Fruit fly (Drosophila melanogaster) whole organism, adult: ENCODE data around the gene Sfp35C.
A peak's percentile ranks its signal among the peaks of the same experiment; 100 is the strongest.

Source experiments
- CG11617 ChIP-seq: fragments of 200-800 bp; sonication (Bioruptor generic); optimal IDR thresholded peaks from 2 replicates; lab custom pipeline; 2017; ENCODE audit warnings: mild to moderate bottlenecking, missing biosample characterization, missing genetic modification reagents, missing genetic modification characterization
- CG12768 ChIP-seq: fragments of 200-800 bp; sonication (Bioruptor generic); optimal IDR thresholded peaks from 2 replicates; lab custom pipeline; 2017; ENCODE audit warnings: missing biosample characterization, missing genetic modification characterization, mild to moderate bottlenecking, moderate library complexity, missing genetic modification reagents
- CG14711 ChIP-seq: fragments of 200-800 bp; sonication (Bioruptor generic); optimal IDR thresholded peaks from 2 replicates; lab custom pipeline; 2018; ENCODE audit warnings: missing biosample characterization, mild to moderate bottlenecking, missing genetic modification characterization, moderate library complexity
- CG1620 ChIP-seq: fragments of 200-800 bp; sonication (Bioruptor generic); optimal IDR thresholded peaks from 2 replicates; lab custom pipeline; 2016; ENCODE audit warnings: missing biosample characterization, missing genetic modification characterization
- CG33017 ChIP-seq: fragments of 200-800 bp; sonication (Bioruptor generic); optimal IDR thresholded peaks from 2 replicates; lab custom pipeline; 2018; ENCODE audit warnings: missing biosample characterization, mild to moderate bottlenecking, missing genetic modification characterization, moderate library complexity
- CG5204 ChIP-seq: fragments of 200-800 bp; sonication (Bioruptor generic); optimal IDR thresholded peaks from 2 replicates; lab custom pipeline; 2016; ENCODE audit warnings: missing biosample characterization, missing genetic modification characterization
- CG7045 ChIP-seq: fragments of 200-800 bp; sonication (Bioruptor generic); optimal IDR thresholded peaks from 2 replicates; lab custom pipeline; 2017; ENCODE audit warnings: missing biosample characterization, mild to moderate bottlenecking, missing genetic modification characterization
- CG7101 ChIP-seq: fragments of 200-800 bp; sonication (Bioruptor generic); optimal IDR thresholded peaks from 2 replicates; lab custom pipeline; 2018; ENCODE audit warnings: missing biosample characterization, mild to moderate bottlenecking, missing genetic modification characterization, moderate library complexity
- Clk ChIP-seq: fragments of 200-800 bp; sonication (Bioruptor generic); optimal IDR thresholded peaks from 2 replicates; lab custom pipeline; 2017; ENCODE audit warnings: missing biosample characterization, missing genetic modification characterization
- Crg-1 ChIP-seq: fragments of 200-800 bp; sonication (Bioruptor generic); optimal IDR thresholded peaks from 2 replicates; lab custom pipeline; 2016; ENCODE audit warnings: missing biosample characterization, missing genetic modification characterization
- Hr96 ChIP-seq: fragments of 200-800 bp; sonication (Bioruptor generic); optimal IDR thresholded peaks from 2 replicates; lab custom pipeline; 2016; ENCODE audit warnings: missing biosample characterization, missing genetic modification characterization
- Mnt ChIP-seq: fragments of 200-800 bp; sonication (Bioruptor generic); optimal IDR thresholded peaks from 2 replicates; lab custom pipeline; 2016; ENCODE audit warnings: missing biosample characterization, mild to moderate bottlenecking, missing genetic modification characterization
- bab1 ChIP-seq: fragments of 200-800 bp; sonication (Bioruptor generic); optimal IDR thresholded peaks from 3 replicates; lab custom pipeline; 2019; ENCODE audit warnings: missing biosample characterization, mild to moderate bottlenecking, missing genetic modification characterization, moderate library complexity
- cic ChIP-seq: fragments of 200-800 bp; sonication (Bioruptor generic); optimal IDR thresholded peaks from 2 replicates; lab custom pipeline; 2017; ENCODE audit warnings: missing biosample characterization, mild to moderate bottlenecking, missing genetic modification characterization, moderate library complexity
- cnc ChIP-seq, 2 experiments: fragments of >200 bp; optimal IDR thresholded peaks; 2 replicates each; lab custom pipeline; 2017
- kay ChIP-seq: fragments of 200-800 bp; sonication (Bioruptor generic); peaks from one replicate; lab custom pipeline; 2016; ENCODE audit warnings: missing biosample characterization, missing genetic modification characterization, borderline replicate concordance
- ovo ChIP-seq: fragments of 200-800 bp; sonication (Bioruptor generic); optimal IDR thresholded peaks from 2 replicates; lab custom pipeline; 2016; ENCODE audit warnings: missing biosample characterization, missing genetic modification characterization
- pad ChIP-seq: fragments of 200-800 bp; sonication (Bioruptor generic); optimal IDR thresholded peaks from 3 replicates; lab custom pipeline; 2017; ENCODE audit warnings: missing biosample characterization, missing genetic modification characterization, mild to moderate bottlenecking, moderate library complexity, missing genetic modification reagents
- tj ChIP-seq: fragments of 200-800 bp; sonication (Bioruptor generic); optimal IDR thresholded peaks from 3 replicates; lab custom pipeline; 2017; ENCODE audit warnings: missing biosample characterization, mild to moderate bottlenecking, missing genetic modification characterization, moderate library complexity
- toe ChIP-seq: fragments of 200-800 bp; sonication (Bioruptor generic); optimal IDR thresholded peaks from 2 replicates; lab custom pipeline; 2016; ENCODE audit warnings: missing biosample characterization, missing genetic modification characterization

Gene Sfp35C

DNA sequence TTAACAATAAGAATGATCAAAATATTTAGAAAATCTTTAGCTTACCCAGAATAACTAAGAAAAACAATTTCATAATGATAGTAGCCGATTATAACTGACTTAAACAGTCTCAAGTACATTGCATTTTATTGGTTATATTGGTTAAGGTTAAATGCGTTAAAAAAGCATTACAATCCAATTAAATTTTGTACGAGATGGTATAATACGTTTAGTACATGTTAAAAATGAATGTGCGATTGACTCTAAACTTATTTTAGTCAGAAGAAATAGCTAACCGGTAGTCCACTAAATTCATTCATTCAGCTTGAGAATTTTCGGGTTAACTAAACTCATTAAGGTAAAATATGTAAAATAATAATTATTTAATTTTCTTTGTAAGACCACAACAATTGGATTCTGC is at the start of gene Sfp35C:
Gene Sfp35C, minus strand, starts transcription at position 101 of the 400 bp plus-strand sequence.
- TF ChIP-seq CG33017 (tag; lab: Kevin White, UChicago) (no peak), CG5204 (GFP tag; lab: Kevin White, UChicago) (no peak), pad (GFP tag; lab: Kevin White, UChicago) (no peak), Crg-1 (GFP tag; lab: Kevin White, UChicago) (no peak), CG7101 (tag; lab: Kevin White, UChicago) (no peak), cic (no peak), toe (GFP tag; lab: Kevin White, UChicago) (no peak), Clk (GFP tag; lab: Kevin White, UChicago) (no peak), Hr96 (no peak), tj (GFP tag; lab: Kevin White, UChicago) (no peak), ovo (GFP tag; lab: Kevin White, UChicago) (no peak), CG12768 (GFP tag; lab: Kevin White, UChicago) (no peak)

DNA sequence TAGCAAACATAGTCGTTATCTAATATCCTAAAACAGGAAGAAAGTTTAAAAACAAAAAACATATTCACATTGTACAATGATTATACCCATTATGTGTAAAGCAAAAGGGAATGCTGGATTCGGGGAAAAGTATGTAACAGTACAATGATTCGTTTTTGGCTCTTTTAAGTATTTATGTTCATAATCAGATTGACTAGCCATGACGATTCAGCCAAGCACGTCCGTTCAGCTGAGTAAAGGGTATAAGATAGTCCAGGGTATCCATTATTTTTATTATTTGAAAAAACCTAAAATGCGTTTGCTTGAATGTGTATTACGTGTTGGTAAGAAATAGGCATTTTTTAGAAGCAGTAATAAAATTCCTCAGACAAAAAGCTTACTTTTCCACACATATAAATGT is 47.8 kb upstream of the Sfp35C start:
- no peak for TF ChIP-seq cic
- TF ChIP-seq cnc (optimal IDR thresholded peaks at IDR 0.05; lab: Kevin White, UChicago), result no peak
- TF ChIP-seq CG12768 (GFP tag; lab: Kevin White, UChicago), result no peak
- TF ChIP-seq tj (GFP tag; lab: Kevin White, UChicago), result no peak
- no peak for TF ChIP-seq kay (GFP tag; lab: Kevin White, UChicago)
- no peak for TF ChIP-seq CG5204 (GFP tag; lab: Kevin White, UChicago)
- no peak for TF ChIP-seq Crg-1 (GFP tag; lab: Kevin White, UChicago)
- no peak for TF ChIP-seq pad (GFP tag; lab: Kevin White, UChicago)
- TF ChIP-seq toe (GFP tag; lab: Kevin White, UChicago), result no peak
- TF ChIP-seq CG7101 (tag; lab: Kevin White, UChicago), result no peak
- no peak for TF ChIP-seq CG7045 (GFP tag; lab: Kevin White, UChicago)
- TF ChIP-seq Clk (GFP tag; lab: Kevin White, UChicago), result no peak
- no peak for TF ChIP-seq CG14711 (tag; lab: Kevin White, UChicago)
- no peak for TF ChIP-seq Hr96
- TF ChIP-seq CG33017 (tag; lab: Kevin White, UChicago), result no peak

DNA sequence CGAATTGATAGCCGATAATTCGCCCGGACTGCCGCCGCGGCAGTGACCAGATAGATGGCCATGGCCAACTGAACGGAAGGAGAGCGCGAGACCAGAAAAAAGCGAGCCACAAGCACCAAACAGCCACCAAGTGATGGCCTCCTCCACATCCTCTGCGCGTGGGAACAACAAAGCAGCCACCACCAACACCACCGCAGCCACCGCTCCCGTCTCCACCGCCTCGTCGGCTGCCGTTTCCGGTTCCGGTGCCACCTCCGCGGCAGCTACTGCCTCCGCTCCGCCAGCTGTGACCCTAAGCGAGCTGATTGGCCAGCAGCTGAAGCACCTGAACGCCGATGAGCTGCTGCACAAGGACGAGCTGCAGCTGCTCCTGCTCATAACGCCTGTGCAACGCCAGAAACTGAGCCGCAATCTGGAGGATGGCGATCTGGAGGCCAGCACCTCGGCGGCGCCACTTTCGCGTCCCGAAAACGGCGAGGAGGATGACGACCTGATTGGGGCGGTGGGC is 47.2 kb upstream of the Sfp35C start:
- TF ChIP-seq ovo (GFP tag; lab: Kevin White, UChicago) (no peak), CG14711 (tag; lab: Kevin White, UChicago) (no peak), Hr96 (no peak), toe (GFP tag; lab: Kevin White, UChicago) (no peak), tj (GFP tag; lab: Kevin White, UChicago) (no peak), CG7101 (tag; lab: Kevin White, UChicago) (no peak), CG12768 (GFP tag; lab: Kevin White, UChicago) (no peak), bab1 (GFP tag; lab: Kevin White, UChicago) (no peak), cic (no peak), kay (GFP tag; lab: Kevin White, UChicago) (no peak), Clk (GFP tag; lab: Kevin White, UChicago) (no peak), pad (GFP tag; lab: Kevin White, UChicago) (no peak), cnc (optimal IDR thresholded peaks at IDR 0.05; lab: Kevin White, UChicago) (no peak), CG5204 (GFP tag; lab: Kevin White, UChicago) (no peak), CG33017 (tag; lab: Kevin White, UChicago) (no peak)

DNA sequence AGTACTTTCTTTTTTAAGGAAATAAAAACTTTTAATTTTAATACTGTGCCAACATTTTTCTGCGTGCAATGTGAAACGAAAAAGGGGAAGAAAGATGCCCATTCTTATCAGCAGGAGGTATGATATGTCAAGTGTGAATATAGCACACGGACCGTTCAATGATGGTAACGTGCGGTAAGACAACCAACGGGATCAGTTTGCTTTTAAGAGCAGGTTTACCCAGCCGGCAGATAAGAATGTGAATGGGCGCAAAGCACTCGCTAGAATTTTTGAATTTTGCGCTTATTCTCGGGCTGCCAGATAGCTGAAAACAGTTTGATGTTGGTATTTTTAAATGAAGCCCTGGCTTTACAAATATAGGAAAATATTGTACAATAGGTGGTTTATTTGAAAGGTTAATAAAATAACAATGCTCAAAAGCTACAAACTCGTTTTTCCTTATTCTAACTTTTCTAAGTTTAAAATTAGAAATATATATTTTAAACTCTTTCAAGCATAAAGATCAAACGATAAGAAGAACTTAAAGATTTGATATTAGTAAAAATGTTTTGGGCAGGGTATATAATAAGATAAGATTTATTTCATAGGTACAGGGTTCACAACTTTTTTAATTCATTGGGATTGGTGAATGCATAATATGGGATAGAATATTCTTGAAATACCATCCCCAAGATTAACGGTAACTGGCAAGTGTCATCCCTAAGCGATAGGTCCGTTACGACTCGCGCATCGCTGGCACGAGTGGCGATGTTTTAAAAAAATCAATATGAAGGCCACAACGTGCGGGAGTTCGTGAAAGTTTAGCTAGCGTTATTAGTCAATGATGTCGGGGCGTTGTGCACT is 46.5 kb upstream of the Sfp35C start, which contains the start of gene dao:
Gene dao, plus strand, starts transcription at position 717 of the 843 bp plus-strand sequence.
- peak; percentile 59 for TF ChIP-seq CG5204 (GFP tag; lab: Kevin White, UChicago)
- TF ChIP-seq pad (GFP tag; lab: Kevin White, UChicago), result peak; percentile 73
- no peak for TF ChIP-seq kay (GFP tag; lab: Kevin White, UChicago)
- TF ChIP-seq tj (GFP tag; lab: Kevin White, UChicago), result no peak
- peak; percentile 12 for TF ChIP-seq CG7045 (GFP tag; lab: Kevin White, UChicago)
- no peak for TF ChIP-seq cnc (optimal IDR thresholded peaks at IDR 0.05; lab: Kevin White, UChicago)
- TF ChIP-seq toe (GFP tag; lab: Kevin White, UChicago), result peak; percentile 19
- TF ChIP-seq CG12768 (GFP tag; lab: Kevin White, UChicago), result no peak
- TF ChIP-seq CG14711 (tag; lab: Kevin White, UChicago), result no peak
- TF ChIP-seq ovo (GFP tag; lab: Kevin White, UChicago), result peak; percentile 61
- TF ChIP-seq Mnt (GFP tag; lab: Kevin White, UChicago), result no peak

DNA sequence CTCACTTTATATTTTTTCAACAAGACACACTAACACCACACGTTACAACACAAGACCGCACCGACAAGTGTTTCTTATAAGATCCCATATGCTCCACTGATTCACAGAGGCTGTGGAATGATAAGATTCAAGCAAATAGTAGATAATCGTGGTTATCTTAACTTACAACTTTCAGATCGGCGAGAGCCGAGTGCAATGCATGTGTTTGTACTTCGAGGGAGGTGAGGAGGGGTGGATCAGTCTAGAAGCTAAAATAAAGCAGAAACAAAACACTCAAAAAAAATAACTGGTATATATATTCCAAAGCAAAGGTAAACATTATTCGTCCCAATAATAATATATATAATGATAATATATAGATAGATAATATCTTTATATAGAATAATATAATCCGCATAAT is 45.7 kb upstream of the Sfp35C start, which contains the start of gene ZnT35C:
Gene ZnT35C, minus strand, starts transcription at position 101 of the 400 bp plus-strand sequence.
- TF ChIP-seq CG7101 (tag; lab: Kevin White, UChicago) (no peak), cnc (optimal IDR thresholded peaks at IDR 0.05; lab: Kevin White, UChicago) (no peak), cic (no peak), bab1 (GFP tag; lab: Kevin White, UChicago) (no peak), CG1620 (no peak), Mnt (GFP tag; lab: Kevin White, UChicago) (no peak), CG12768 (GFP tag; lab: Kevin White, UChicago) (no peak), Crg-1 (GFP tag; lab: Kevin White, UChicago) (no peak), ovo (GFP tag; lab: Kevin White, UChicago) (no peak), CG11617 (GFP tag; lab: Kevin White, UChicago) (no peak), Hr96 (no peak), kay (GFP tag; lab: Kevin White, UChicago) (no peak), CG5204 (GFP tag; lab: Kevin White, UChicago) (no peak), CG14711 (tag; lab: Kevin White, UChicago) (no peak), Clk (GFP tag; lab: Kevin White, UChicago) (no peak), CG7045 (GFP tag; lab: Kevin White, UChicago) (no peak)
